Worm (Caenorhabditis elegans) whole organism, early embryonic: ENCODE data around the gene F02C12.2.

Experiments used
- F13C5.2 ChIP-seq: sonication (generic microtip); optimal IDR thresholded peaks from 2 replicates; lab custom pipeline; 2017; ENCODE audit warnings: mild to moderate bottlenecking, missing genetic modification characterization, inconsistent platforms, missing compliant biosample characterization
- aly-1 ChIP-seq: sonication (generic microtip); optimal IDR thresholded peaks from 2 replicates; lab custom pipeline; 2016; ENCODE audit warnings: missing genetic modification characterization, missing compliant biosample characterization
- ama-1 ChIP-seq: fragments of 150-350 bp; optimal IDR thresholded peaks from 2 replicates; lab custom pipeline; 2014
- hmbx-1 ChIP-seq: sonication (generic microtip); optimal IDR thresholded peaks from 2 replicates; lab custom pipeline; 2016; ENCODE audit warnings: mild to moderate bottlenecking, missing genetic modification characterization, missing compliant biosample characterization
- pes-1 ChIP-seq: fragments of 200-800 bp; sonication (Bioruptor generic); IDR thresholded peaks from 2 replicates; pipeline ENCODE4 v1.3.6; 2022; ENCODE audit warnings: missing genetic modification reagents, missing genetic modification characterization, missing compliant biosample characterization
- scrt-1 ChIP-seq: fragments of 200-800 bp; sonication (Bioruptor generic); IDR thresholded peaks from 2 replicates; pipeline ENCODE4 v1.3.6; 2022; ENCODE audit warnings: missing genetic modification characterization, missing compliant biosample characterization
- sea-1 ChIP-seq: fragments of 200-800 bp; sonication (Bioruptor generic); conservative IDR thresholded peaks from 2 replicates; pipeline ENCODE4 v1.3.6; 2022; ENCODE audit warnings: missing genetic modification characterization, missing compliant biosample characterization
- tbx-11 ChIP-seq: fragments of 200-800 bp; sonication (Bioruptor generic); IDR thresholded peaks from 2 replicates; pipeline ENCODE4 v1.3.6; 2022; ENCODE audit warnings: missing genetic modification characterization, missing compliant biosample characterization
- tra-4 ChIP-seq: sonication (generic microtip); optimal IDR thresholded peaks from 2 replicates; lab custom pipeline; 2017; ENCODE audit warnings: missing genetic modification characterization, missing compliant biosample characterization

DNA sequence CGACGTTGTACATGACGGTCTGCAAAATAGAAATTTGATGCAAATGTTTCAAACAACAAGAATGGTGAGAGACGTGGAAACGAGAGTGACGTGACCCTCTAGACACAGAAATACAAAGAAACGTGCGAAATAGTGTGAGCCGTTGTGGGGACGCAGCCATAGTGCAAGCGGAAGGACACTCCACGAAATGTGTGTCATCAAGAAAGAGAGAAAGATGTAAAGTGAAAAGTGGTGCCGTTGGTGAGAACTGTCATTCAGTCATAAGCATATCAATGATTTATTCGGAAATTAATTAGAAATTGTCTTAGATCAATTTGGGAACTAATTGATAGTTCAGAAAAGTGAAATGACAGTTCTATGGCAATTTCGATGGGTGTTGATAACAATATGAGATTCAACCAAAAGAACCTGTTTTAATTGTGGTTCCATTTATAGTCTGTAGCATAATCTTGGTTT lies 20.8 kb upstream of the F02C12.2 start, which contains the start of gene C29F7.3:
- no peak for TF ChIP-seq pes-1 (GFP tag; lab: Robert Waterston, UW)
- no peak for TF ChIP-seq ama-1 (lab: Kevin White, UChicago)
- TF ChIP-seq F13C5.2 (tag; lab: Kevin White, UChicago) = no peak
- TF ChIP-seq sea-1 (GFP tag; lab: Robert Waterston, UW) = no peak
- no peak for TF ChIP-seq scrt-1 (GFP tag; lab: Robert Waterston, UW)
- no peak for TF ChIP-seq tra-4
- no peak for TF ChIP-seq hmbx-1
- TF ChIP-seq aly-1 (tag; lab: Kevin White, UChicago) = peak; percentile 6
- TF ChIP-seq tbx-11 (GFP tag; lab: Robert Waterston, UW) = no peak
